Worm (Caenorhabditis elegans) whole organism, mixed stage, embryonic: ENCODE measurements around the gene R144.12.

Experiments used
- M03D4.4 ChIP-seq: sonication (generic microtip); optimal IDR thresholded peaks from 2 replicates; lab custom pipeline; 2017; ENCODE audit warnings: mild to moderate bottlenecking, missing genetic modification characterization, missing compliant biosample characterization
- bed-3 ChIP-seq: fragments of 200-800 bp; sonication (Bioruptor generic); optimal IDR thresholded peaks from 3 replicates; lab custom pipeline; 2018; ENCODE audit warnings: mild to moderate bottlenecking, missing genetic modification characterization, moderate library complexity, missing compliant biosample characterization
- ceh-39 ChIP-seq: fragments of 150-350 bp; optimal IDR thresholded peaks from 2 replicates; lab custom pipeline; 2014; ENCODE audit warnings: missing biosample characterization, missing genetic modification characterization
- ceh-43 ChIP-seq: fragments of 200-800 bp; sonication (Bioruptor generic); optimal IDR thresholded peaks from 2 replicates; lab custom pipeline; 2018; ENCODE audit warnings: mild to moderate bottlenecking, missing genetic modification characterization, moderate library complexity, missing compliant biosample characterization
- ceh-83 ChIP-seq: fragments of 200-800 bp; sonication (Bioruptor generic); optimal IDR thresholded peaks from 2 replicates; lab custom pipeline; 2018; ENCODE audit warnings: mild to moderate bottlenecking, missing genetic modification characterization, missing compliant biosample characterization
- ces-1 ChIP-seq: fragments of 150-350 bp; optimal IDR thresholded peaks from 2 replicates; lab custom pipeline; 2014; ENCODE audit warnings: missing biosample characterization, missing genetic modification reagents, missing genetic modification characterization
- cnd-1 ChIP-seq: fragments of 200-800 bp; sonication (Bioruptor generic); optimal IDR thresholded peaks from 2 replicates; lab custom pipeline; 2018; ENCODE audit warnings: mild to moderate bottlenecking, missing genetic modification characterization, missing compliant biosample characterization
- drap-1 ChIP-seq: fragments of 200-800 bp; sonication (Bioruptor generic); optimal IDR thresholded peaks from 3 replicates; lab custom pipeline; 2018; ENCODE audit warnings: mild to moderate bottlenecking, missing genetic modification characterization, missing compliant biosample characterization
- elt-1 ChIP-seq: sonication (generic microtip); optimal IDR thresholded peaks from 2 replicates; lab custom pipeline; 2017; ENCODE audit warnings: missing genetic modification characterization, mild to moderate bottlenecking, missing compliant biosample characterization, antibody characterized with exemption, moderate library complexity, borderline replicate concordance; ENCODE audit not compliant: insufficient read depth
- elt-3 ChIP-seq: fragments of 150-350 bp; optimal IDR thresholded peaks from 2 replicates; lab custom pipeline; 2014; ENCODE audit warnings: missing biosample characterization, missing genetic modification characterization
- flh-1 ChIP-seq: fragments of 200-800 bp; sonication (Bioruptor generic); optimal IDR thresholded peaks from 2 replicates; lab custom pipeline; 2018; ENCODE audit warnings: mild to moderate bottlenecking, missing genetic modification characterization, moderate library complexity, missing compliant biosample characterization
- ham-2 ChIP-seq: fragments of 200-800 bp; sonication (Bioruptor generic); optimal IDR thresholded peaks from 2 replicates; lab custom pipeline; 2018; ENCODE audit warnings: mild to moderate bottlenecking, missing genetic modification characterization, missing compliant biosample characterization
- hlh-1 ChIP-seq: fragments of 150-350 bp; optimal IDR thresholded peaks from 2 replicates; lab custom pipeline; 2014; ENCODE audit warnings: missing biosample characterization, missing genetic modification reagents, missing genetic modification characterization
- lin-32 ChIP-seq: fragments of 200-800 bp; sonication (Bioruptor generic); optimal IDR thresholded peaks from 2 replicates; lab custom pipeline; 2018; ENCODE audit warnings: mild to moderate bottlenecking, missing genetic modification characterization, missing compliant biosample characterization
- mab-5 ChIP-seq: fragments of 150-350 bp; optimal IDR thresholded peaks from 2 replicates; lab custom pipeline; 2014; ENCODE audit warnings: missing biosample characterization, missing genetic modification characterization
- mep-1 ChIP-seq: fragments of 150-350 bp; optimal IDR thresholded peaks from 2 replicates; lab custom pipeline; 2017; ENCODE audit warnings: missing biosample characterization, missing genetic modification reagents, missing genetic modification characterization, inconsistent platforms
- mls-2 ChIP-seq: sonication (generic microtip); optimal IDR thresholded peaks from 2 replicates; lab custom pipeline; 2016; ENCODE audit warnings: mild to moderate bottlenecking, missing genetic modification characterization, moderate library complexity, missing compliant biosample characterization
- nhr-12 ChIP-seq: fragments of 150-350 bp; optimal IDR thresholded peaks from 2 replicates; lab custom pipeline; 2014; ENCODE audit warnings: missing biosample characterization, missing genetic modification characterization
- nhr-2 ChIP-seq: fragments of 150-350 bp; optimal IDR thresholded peaks from 2 replicates; lab custom pipeline; 2014; ENCODE audit warnings: missing biosample characterization, missing genetic modification characterization
- nhr-28 ChIP-seq: fragments of 150-350 bp; optimal IDR thresholded peaks from 2 replicates; lab custom pipeline; 2014; ENCODE audit warnings: missing biosample characterization, missing genetic modification characterization
- nhr-76 ChIP-seq: sonication (generic microtip); optimal IDR thresholded peaks from 2 replicates; lab custom pipeline; 2017; ENCODE audit warnings: missing biosample characterization, missing genetic modification characterization
- pha-4 ChIP-seq: fragments of 150-350 bp; optimal IDR thresholded peaks from 2 replicates; lab custom pipeline; 2018; ENCODE audit warnings: missing biosample characterization, missing genetic modification reagents, missing genetic modification characterization
- sem-2 ChIP-seq: fragments of 200-800 bp; sonication (Bioruptor generic); optimal IDR thresholded peaks from 2 replicates; lab custom pipeline; 2018; ENCODE audit warnings: mild to moderate bottlenecking, missing genetic modification characterization, missing compliant biosample characterization
- sptf-1 ChIP-seq: sonication (generic microtip); optimal IDR thresholded peaks from 2 replicates; lab custom pipeline; 2017; ENCODE audit warnings: mild to moderate bottlenecking, missing genetic modification characterization, moderate library complexity, missing compliant biosample characterization
- tbx-8 ChIP-seq: fragments of 200-800 bp; sonication (Bioruptor generic); optimal IDR thresholded peaks from 2 replicates; lab custom pipeline; 2018; ENCODE audit warnings: mild to moderate bottlenecking, missing genetic modification characterization, moderate library complexity, missing compliant biosample characterization
- unc-120 ChIP-seq: sonication (generic microtip); optimal IDR thresholded peaks from 2 replicates; lab custom pipeline; 2017; ENCODE audit warnings: missing genetic modification characterization, missing compliant biosample characterization; ENCODE audit not compliant: poor library complexity, severe bottlenecking
- unc-39 ChIP-seq: fragments of 150-350 bp; optimal IDR thresholded peaks from 2 replicates; lab custom pipeline; 2014; ENCODE audit warnings: missing biosample characterization, missing genetic modification characterization
- unc-62 ChIP-seq: fragments of 150-350 bp; optimal IDR thresholded peaks from 2 replicates; lab custom pipeline; 2014; ENCODE audit warnings: missing biosample characterization, missing genetic modification reagents, missing genetic modification characterization
- zip-8 ChIP-seq: fragments of 150-350 bp; optimal IDR thresholded peaks from 2 replicates; lab custom pipeline; 2014; ENCODE audit warnings: missing biosample characterization, missing genetic modification characterization
- ztf-11 ChIP-seq: fragments of 150-350 bp; optimal IDR thresholded peaks from 2 replicates; lab custom pipeline; 2014; ENCODE audit warnings: missing biosample characterization, missing genetic modification characterization

R144.12 gene

DNA sequence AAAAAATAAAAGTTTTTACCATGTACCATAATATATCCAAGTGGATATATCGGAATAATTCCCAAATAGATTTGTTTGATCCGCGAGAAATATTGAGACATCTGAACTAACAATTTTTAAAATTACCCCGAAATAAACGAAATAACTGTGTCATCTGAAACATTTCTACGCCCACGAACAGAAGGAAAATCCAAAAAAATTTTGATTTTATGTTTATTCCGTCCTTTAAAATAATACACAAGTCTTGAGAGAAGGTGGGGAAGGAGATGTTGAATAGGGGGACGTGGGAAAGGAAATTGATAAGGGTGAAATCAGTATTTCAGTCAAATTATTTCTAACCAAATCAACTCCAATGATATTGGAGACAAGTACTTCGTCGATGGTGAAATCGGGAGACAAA, 1.9 kb upstream of the R144.12 start, which contains the start of gene R144.11:
Gene R144.11 (minus strand): TSS at position 101 of the 400 bp plus-strand sequence.
- TF ChIP-seq sptf-1 (tag; lab: Kevin White, UChicago): no peak
- TF ChIP-seq ceh-39: no peak
- no peak for TF ChIP-seq unc-120 (tag; lab: Kevin White, UChicago)
- no peak for TF ChIP-seq nhr-28 (tag; lab: Kevin White, UChicago)
- TF ChIP-seq lin-32 (GFP tag; lab: Kevin White, UChicago): no peak
- no peak for TF ChIP-seq nhr-76 (tag; lab: Kevin White, UChicago)
- TF ChIP-seq zip-8: no peak
- no peak for TF ChIP-seq ceh-83
- TF ChIP-seq pha-4 (tag; lab: Kevin White, UChicago): no peak
- TF ChIP-seq sem-2 (GFP tag; lab: Kevin White, UChicago): no peak
- TF ChIP-seq hlh-1 (tag; lab: Kevin White, UChicago): no peak
- no peak for TF ChIP-seq flh-1 (GFP tag; lab: Kevin White, UChicago)
- no peak for TF ChIP-seq ham-2 (GFP tag; lab: Kevin White, UChicago)
- TF ChIP-seq M03D4.4 (tag; lab: Kevin White, UChicago): no peak
- no peak for TF ChIP-seq ztf-11
- no peak for TF ChIP-seq cnd-1

DNA sequence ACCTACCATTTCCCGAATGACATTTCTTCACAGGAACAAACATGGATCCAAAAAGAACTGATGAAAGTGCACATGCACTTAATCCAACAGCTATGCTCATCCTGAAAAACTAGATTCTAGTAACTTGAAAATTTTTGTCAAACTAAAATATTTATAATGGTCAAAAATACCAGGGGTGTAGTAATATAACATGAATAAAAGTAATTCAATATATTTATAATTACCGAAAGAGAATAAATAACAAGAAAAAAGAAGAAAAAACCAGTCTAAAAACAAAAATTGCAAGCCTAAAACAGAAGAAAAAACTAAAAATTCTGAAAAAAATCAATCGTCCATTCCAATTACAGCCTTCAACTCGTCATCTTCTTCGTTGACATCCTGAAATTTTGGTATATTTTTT, 2.2 kb downstream of the R144.12 start, which contains the start of gene R144.6:
Gene R144.6 (minus strand): TSS at position 101 of the 400 bp plus-strand sequence.
- TF ChIP-seq mep-1 (no peak), mls-2 (tag; lab: Kevin White, UChicago) (no peak), hlh-1 (tag; lab: Kevin White, UChicago) (no peak), nhr-28 (tag; lab: Kevin White, UChicago) (no peak), unc-120 (tag; lab: Kevin White, UChicago) (no peak)

DNA sequence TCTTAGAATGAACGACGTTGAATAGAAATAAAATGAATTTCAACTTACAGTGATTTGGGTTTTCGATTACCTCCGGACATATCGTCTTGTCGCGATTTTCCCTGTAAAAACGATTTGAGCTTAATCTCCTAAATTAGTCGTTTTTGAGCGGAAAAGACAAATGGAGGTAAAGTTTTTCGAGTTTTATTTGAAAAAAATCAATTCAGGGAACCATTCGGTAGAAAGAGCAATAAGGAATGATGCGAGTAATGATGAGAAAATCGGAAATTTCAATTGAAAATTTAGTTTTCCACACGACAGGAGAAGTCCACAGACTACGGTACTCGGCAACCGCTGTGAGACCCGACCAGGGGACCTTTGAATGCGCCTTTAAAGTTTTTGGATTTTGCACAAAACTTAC, 4.5 kb downstream of the R144.12 start, which contains the start of gene R144.10:
Gene R144.10 (minus strand): TSS at position 101 of the 400 bp plus-strand sequence.
- TF ChIP-seq tbx-8 (GFP tag; lab: Kevin White, UChicago) (no peak), lin-32 (GFP tag; lab: Kevin White, UChicago) (no peak), unc-62 (GFP tag; lab: Kevin White, UChicago) (no peak), nhr-12 (no peak), ham-2 (GFP tag; lab: Kevin White, UChicago) (no peak), unc-39 (tag; lab: Kevin White, UChicago) (no peak), drap-1 (no peak), nhr-2 (tag; lab: Kevin White, UChicago) (no peak), ces-1 (no peak), unc-120 (tag; lab: Kevin White, UChicago) (no peak), elt-1 (no peak), mab-5 (tag; lab: Kevin White, UChicago) (no peak), elt-3 (tag; lab: Kevin White, UChicago) (no peak), ceh-83 (no peak), pha-4 (tag; lab: Kevin White, UChicago) (no peak)

DNA sequence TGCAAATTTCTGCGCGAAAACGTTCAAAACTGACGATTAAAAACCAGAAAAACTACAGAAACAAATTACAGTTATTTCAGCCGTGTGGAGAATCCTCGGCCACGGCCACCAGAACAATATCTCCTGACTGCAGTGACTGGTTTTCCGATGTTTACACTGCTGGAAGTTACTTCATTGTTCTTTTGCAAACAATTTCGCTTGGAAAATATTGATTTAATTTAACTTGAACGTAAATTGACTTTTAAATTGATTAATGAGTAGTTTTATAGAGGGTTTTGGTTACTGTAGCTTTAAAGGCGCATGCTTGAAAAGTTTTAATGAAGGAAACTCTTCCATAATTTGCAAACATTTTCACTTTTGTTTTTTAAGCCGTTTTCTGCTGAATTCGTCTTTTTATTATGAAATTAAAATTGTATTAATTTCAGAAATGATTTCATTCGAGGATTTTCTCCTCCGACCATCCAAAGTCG, 7.8 kb downstream of the R144.12 start, which contains the start of gene smcr-8:
Gene smcr-8 (plus strand): TSS at position 420 of the 470 bp plus-strand sequence.
- no peak for TF ChIP-seq pha-4 (tag; lab: Kevin White, UChicago)
- no peak for TF ChIP-seq drap-1
- TF ChIP-seq hlh-1 (tag; lab: Kevin White, UChicago): no peak
- TF ChIP-seq mls-2 (tag; lab: Kevin White, UChicago): no peak
- TF ChIP-seq M03D4.4 (tag; lab: Kevin White, UChicago): no peak
- no peak for TF ChIP-seq ceh-83
- TF ChIP-seq ceh-43 (GFP tag; lab: Kevin White, UChicago): no peak
- no peak for TF ChIP-seq elt-1
- no peak for TF ChIP-seq ces-1
- no peak for TF ChIP-seq nhr-28 (tag; lab: Kevin White, UChicago)
- no peak for TF ChIP-seq cnd-1
- no peak for TF ChIP-seq tbx-8 (GFP tag; lab: Kevin White, UChicago)
- TF ChIP-seq nhr-76 (tag; lab: Kevin White, UChicago): no peak
- no peak for TF ChIP-seq flh-1 (GFP tag; lab: Kevin White, UChicago)
- TF ChIP-seq bed-3: no peak
